Fruit fly (Drosophila melanogaster) whole organism, embryonic: ENCODE data around the gene CG2772.
A peak's percentile ranks its signal among the peaks of the same experiment; 100 is the strongest.

Experiments
- Ada2b ChIP-seq: fragments of 200-800 bp; sonication (Bioruptor generic); IDR thresholded peaks from 2 replicates; pipeline ENCODE4 v1.3.6; 2022; ENCODE audit warnings: missing biosample characterization, missing genetic modification characterization
- Adf1 ChIP-seq: fragments of 200-800 bp; sonication (Bioruptor generic); IDR thresholded peaks from 2 replicates; pipeline ENCODE4 v1.3.6; 2022; ENCODE audit warnings: missing biosample characterization, missing genetic modification characterization
- BtbVII ChIP-seq: fragments of 200-800 bp; sonication (Bioruptor generic); optimal IDR thresholded peaks from 3 replicates; lab custom pipeline; 2017; ENCODE audit warnings: missing biosample characterization, mild to moderate bottlenecking, missing genetic modification characterization
- CG10267 ChIP-seq: fragments of 200-800 bp; sonication (Bioruptor generic); optimal IDR thresholded peaks from 2 replicates; lab custom pipeline; 2018; ENCODE audit warnings: missing biosample characterization, mild to moderate bottlenecking, missing genetic modification characterization, moderate library complexity
- CG10959 ChIP-seq: fragments of 200-800 bp; sonication (Bioruptor generic); IDR thresholded peaks from 2 replicates; pipeline ENCODE4 v1.3.6; 2022; ENCODE audit warnings: missing biosample characterization, missing genetic modification characterization
- CG12219 ChIP-seq: fragments of 200-800 bp; sonication (Bioruptor generic); optimal IDR thresholded peaks from 3 replicates; lab custom pipeline; 2018; ENCODE audit warnings: missing biosample characterization, mild to moderate bottlenecking, missing genetic modification characterization
- CG1233 ChIP-seq: fragments of 200-800 bp; sonication (Bioruptor generic); optimal IDR thresholded peaks from 4 replicates; lab custom pipeline; 2018; ENCODE audit warnings: missing biosample characterization, mild to moderate bottlenecking, missing genetic modification characterization
- CG15696 ChIP-seq: fragments of 200-800 bp; sonication (Bioruptor generic); optimal IDR thresholded peaks from 2 replicates; lab custom pipeline; 2019; ENCODE audit warnings: missing biosample characterization, mild to moderate bottlenecking, missing genetic modification characterization, moderate library complexity
- CG1647 ChIP-seq: fragments of 200-800 bp; sonication (Bioruptor generic); optimal IDR thresholded peaks from 3 replicates; lab custom pipeline; 2016; ENCODE audit warnings: missing biosample characterization, missing genetic modification characterization
- CG16779 ChIP-seq: fragments of 200-800 bp; sonication (Bioruptor generic); IDR thresholded peaks from 2 replicates; pipeline ENCODE4 v1.3.6; 2022; ENCODE audit warnings: missing biosample characterization, missing genetic modification characterization
- CG1792 ChIP-seq: fragments of 200-800 bp; sonication (Bioruptor generic); optimal IDR thresholded peaks from 2 replicates; lab custom pipeline; 2016; ENCODE audit warnings: missing biosample characterization, missing genetic modification characterization
- CG18599 ChIP-seq: fragments of 200-800 bp; sonication (Bioruptor generic); optimal IDR thresholded peaks from 3 replicates; lab custom pipeline; 2017; ENCODE audit warnings: missing biosample characterization, missing genetic modification characterization, mild to moderate bottlenecking, moderate library complexity, missing genetic modification reagents
- CG18764 ChIP-seq: fragments of 200-800 bp; sonication (Bioruptor generic); optimal IDR thresholded peaks from 3 replicates; lab custom pipeline; 2016; ENCODE audit warnings: missing biosample characterization, missing genetic modification characterization
- CG2889 ChIP-seq: fragments of 200-800 bp; sonication (Bioruptor generic); IDR thresholded peaks from 3 replicates; pipeline ENCODE4 v1.3.6; 2022; ENCODE audit warnings: missing biosample characterization, missing genetic modification characterization
- CG30403 ChIP-seq: fragments of 200-800 bp; sonication (Bioruptor generic); optimal IDR thresholded peaks from 3 replicates; lab custom pipeline; 2016; ENCODE audit warnings: missing biosample characterization, missing genetic modification characterization
- CG3065 ChIP-seq: fragments of 200-800 bp; sonication (Bioruptor generic); optimal IDR thresholded peaks from 2 replicates; lab custom pipeline; 2016; ENCODE audit warnings: missing biosample characterization, missing genetic modification characterization
- CG33213 ChIP-seq: fragments of 200-800 bp; sonication (Bioruptor generic); optimal IDR thresholded peaks from 3 replicates; lab custom pipeline; 2016; ENCODE audit warnings: missing biosample characterization, missing genetic modification characterization
- CG3726 ChIP-seq: fragments of 200-800 bp; sonication (Bioruptor generic); IDR thresholded peaks from 3 replicates; pipeline ENCODE4, ENCODE4 v1.3.6; 2022; ENCODE audit warnings: missing biosample characterization, missing genetic modification characterization
- CG4404 ChIP-seq: fragments of 200-800 bp; sonication (Bioruptor generic); IDR thresholded peaks from 2 replicates; pipeline ENCODE4 v1.3.6; 2022; ENCODE audit warnings: missing biosample characterization, missing genetic modification characterization
- CG4707 ChIP-seq: fragments of 200-800 bp; sonication (Bioruptor generic); optimal IDR thresholded peaks from 2 replicates; lab custom pipeline; 2018; ENCODE audit warnings: missing biosample characterization, mild to moderate bottlenecking, missing genetic modification characterization, moderate library complexity
- CG6765 ChIP-seq: fragments of 200-800 bp; sonication (Bioruptor generic); optimal IDR thresholded peaks from 3 replicates; lab custom pipeline; 2017; ENCODE audit warnings: missing biosample characterization, mild to moderate bottlenecking, missing genetic modification characterization
- CG6813 ChIP-seq: fragments of 200-800 bp; sonication (Bioruptor generic); optimal IDR thresholded peaks from 2 replicates; lab custom pipeline; 2017; ENCODE audit warnings: missing biosample characterization, missing genetic modification characterization, mild to moderate bottlenecking, moderate library complexity, missing genetic modification reagents
- CG7786 ChIP-seq: fragments of 200-800 bp; sonication (Bioruptor generic); optimal IDR thresholded peaks from 2 replicates; lab custom pipeline; 2016; ENCODE audit warnings: missing biosample characterization, missing genetic modification characterization
- CG9609 ChIP-seq: fragments of 200-800 bp; sonication (Bioruptor generic); optimal IDR thresholded peaks from 3 replicates; lab custom pipeline; 2016; ENCODE audit warnings: missing biosample characterization, missing genetic modification characterization
- E2f1 ChIP-seq: fragments of 200-800 bp; sonication (Bioruptor generic); IDR thresholded peaks from 2 replicates; pipeline ENCODE4 v1.3.6; 2022; ENCODE audit warnings: missing biosample characterization, missing genetic modification characterization
- HmgD ChIP-seq: fragments of 200-800 bp; sonication (Bioruptor generic); optimal IDR thresholded peaks from 3 replicates; lab custom pipeline; 2016; ENCODE audit warnings: missing biosample characterization, missing genetic modification characterization
- Hmx ChIP-seq: fragments of 200-800 bp; sonication (Bioruptor generic); optimal IDR thresholded peaks from 2 replicates; lab custom pipeline; 2016; ENCODE audit warnings: missing biosample characterization, missing genetic modification characterization
- Med ChIP-seq: fragments of 200-800 bp; sonication (Bioruptor generic); peaks from one replicate; lab custom pipeline; 2016; ENCODE audit warnings: missing biosample characterization, missing genetic modification characterization, mild to moderate bottlenecking, inconsistent platforms, moderate library complexity
- Sry-β ChIP-seq: fragments of 200-800 bp; sonication (Bioruptor generic); optimal IDR thresholded peaks from 2 replicates; lab custom pipeline; 2018; ENCODE audit warnings: missing biosample characterization, mild to moderate bottlenecking, missing genetic modification characterization, moderate library complexity
- Tbp ChIP-seq: fragments of >200 bp; optimal IDR thresholded peaks from 2 replicates; lab custom pipeline; 2018; ENCODE audit warnings: missing biosample characterization, missing genetic modification characterization
- ara ChIP-seq: fragments of 200-800 bp; sonication (Bioruptor generic); IDR thresholded peaks from 2 replicates; pipeline ENCODE4 v1.3.6; 2022; ENCODE audit warnings: missing biosample characterization, missing genetic modification characterization
- bsh ChIP-seq, 2 experiments: fragments of 200-800 bp; sonication (Bioruptor generic); optimal IDR thresholded peaks; 2 replicates each; lab custom pipeline; 2017 to 2018; ENCODE audit warnings: mild to moderate bottlenecking in 2 of 2, missing biosample characterization in 2 of 2, missing genetic modification characterization in 2 of 2, moderate library complexity in 1 of 2
- croc ChIP-seq: fragments of 200-800 bp; sonication (Bioruptor generic); conservative IDR thresholded peaks from 3 replicates; pipeline ENCODE4 v1.3.6; 2022; ENCODE audit warnings: missing biosample characterization, missing genetic modification characterization
- dan ChIP-seq: fragments of 200-800 bp; sonication (Bioruptor generic); IDR thresholded peaks from 2 replicates; pipeline ENCODE4 v1.3.6; 2022; ENCODE audit warnings: missing biosample characterization, missing genetic modification characterization
- dmrt11E ChIP-seq: fragments of 200-800 bp; sonication (Bioruptor generic); optimal IDR thresholded peaks from 3 replicates; lab custom pipeline; 2018; ENCODE audit warnings: missing biosample characterization, mild to moderate bottlenecking, missing genetic modification characterization, moderate library complexity
- dpn ChIP-seq, 2 experiments: fragments of 200-800 bp; sonication (Bioruptor generic); optimal IDR thresholded peaks; 3 replicates each; lab custom pipeline; 2016; ENCODE audit warnings: missing biosample characterization in 2 of 2, missing genetic modification characterization in 2 of 2
- dysf ChIP-seq: fragments of 200-800 bp; sonication (Bioruptor generic); IDR thresholded peaks from 3 replicates; pipeline ENCODE4 v1.3.6; 2022; ENCODE audit warnings: missing biosample characterization, missing genetic modification characterization
- exex ChIP-seq: fragments of 200-800 bp; sonication (Bioruptor generic); optimal IDR thresholded peaks from 4 replicates; lab custom pipeline; 2018; ENCODE audit warnings: missing biosample characterization, mild to moderate bottlenecking, missing genetic modification characterization, moderate library complexity
- fru ChIP-seq: fragments of >200 bp; optimal IDR thresholded peaks from 2 replicates; lab custom pipeline; 2017
- ftz-f1 ChIP-seq: fragments of 200-800 bp; sonication (Bioruptor generic); optimal IDR thresholded peaks from 2 replicates; lab custom pipeline; 2016; ENCODE audit warnings: missing biosample characterization, missing genetic modification characterization
- gt ChIP-seq: fragments of 200-800 bp; sonication (Bioruptor generic); IDR thresholded peaks from 2 replicates; pipeline ENCODE4 v1.3.6; 2022; ENCODE audit warnings: missing biosample characterization, missing genetic modification characterization
- her ChIP-seq: fragments of 200-800 bp; sonication (Bioruptor generic); optimal IDR thresholded peaks from 2 replicates; lab custom pipeline; 2016; ENCODE audit warnings: missing biosample characterization, missing genetic modification characterization
- insv ChIP-seq, 2 experiments: fragments of 200-800 bp; sonication (Bioruptor generic); optimal IDR thresholded peaks; 3 replicates each; lab custom pipeline; 2016 to 2018; ENCODE audit warnings: missing biosample characterization in 2 of 2, missing genetic modification characterization in 2 of 2
- nerfin-2 ChIP-seq: fragments of 200-800 bp; sonication (Bioruptor generic); IDR thresholded peaks from 2 replicates; pipeline ENCODE4 v1.3.6; 2022; ENCODE audit warnings: missing biosample characterization, missing genetic modification characterization; ENCODE audit not compliant: partially characterized antibody
- nom ChIP-seq: fragments of 200-800 bp; sonication (Bioruptor generic); optimal IDR thresholded peaks from 2 replicates; lab custom pipeline; 2017; ENCODE audit warnings: missing biosample characterization, missing genetic modification characterization, mild to moderate bottlenecking, moderate library complexity, missing genetic modification reagents
- oc ChIP-seq: fragments of 200-800 bp; sonication (Bioruptor generic); optimal IDR thresholded peaks from 2 replicates; lab custom pipeline; 2018; ENCODE audit warnings: missing biosample characterization, mild to moderate bottlenecking, missing genetic modification characterization, moderate library complexity
- pan ChIP-seq, 4 experiments: fragments of >200 bp in 3 of 4; fragments of 200-800 bp in 1 of 4; sonication (Bioruptor generic) in 1 of 4; optimal IDR thresholded peaks in 3 of 4; IDR thresholded peaks in 1 of 4; 2 replicates each; pipeline versions ENCODE4 v1.3.6 to Lab custom; 2017 to 2022; ENCODE audit warnings: missing biosample characterization in 2 of 4, missing genetic modification characterization in 2 of 4, mixed read lengths in 1 of 4
- pum ChIP-seq: fragments of 200-800 bp; sonication (Bioruptor generic); optimal IDR thresholded peaks from 2 replicates; lab custom pipeline; 2016; ENCODE audit warnings: missing biosample characterization, missing genetic modification characterization
- scrt ChIP-seq: fragments of 200-800 bp; sonication (Bioruptor generic); optimal IDR thresholded peaks from 2 replicates; lab custom pipeline; 2018; ENCODE audit warnings: missing biosample characterization, mild to moderate bottlenecking, missing genetic modification characterization, moderate library complexity
- slbo ChIP-seq: fragments of 200-800 bp; sonication (Bioruptor generic); IDR thresholded peaks from 2 replicates; pipeline ENCODE4 v1.3.6; 2022; ENCODE audit warnings: missing biosample characterization, missing genetic modification characterization
- sna ChIP-seq: fragments of 200-800 bp; sonication (Bioruptor generic); IDR thresholded peaks from 2 replicates; pipeline ENCODE4 v1.3.6; 2022; ENCODE audit warnings: missing biosample characterization, missing genetic modification characterization; ENCODE audit not compliant: partially characterized antibody

The CG2772 gene

DNA sequence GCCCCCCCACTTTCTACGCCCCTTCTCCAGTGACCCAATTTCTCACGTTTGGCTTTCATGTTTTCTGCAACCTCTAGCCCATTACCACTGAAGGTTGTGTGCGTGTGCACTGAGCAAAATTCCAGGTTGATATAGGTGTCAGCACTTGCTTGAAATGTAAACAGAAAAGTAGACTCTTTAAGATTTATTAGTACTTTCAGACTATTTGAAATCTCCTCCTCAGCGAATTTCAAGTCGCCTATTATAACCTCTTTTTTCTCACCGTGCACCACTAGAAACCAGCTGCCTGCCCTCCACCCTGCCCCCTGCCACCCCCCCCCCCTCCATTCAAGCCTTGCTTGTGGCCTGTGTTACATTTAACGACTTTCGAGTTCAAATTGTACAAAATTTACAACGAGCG lies 10.7 kb upstream of the CG2772 start (continued):
- peak; percentile 64 for TF ChIP-seq CG10959 (GFP tag; lab: Robert Waterston, UW)
- peak; percentile 37 for TF ChIP-seq CG30403
- TF ChIP-seq nom (GFP tag; lab: Kevin White, UChicago): no peak
- no peak for TF ChIP-seq BtbVII (GFP tag; lab: Kevin White, UChicago)
- TF ChIP-seq nerfin-2 (GFP tag; lab: Robert Waterston, UW): no peak
- TF ChIP-seq CG16779 (GFP tag; lab: Robert Waterston, UW): no peak
- TF ChIP-seq ara (GFP tag; lab: Robert Waterston, UW): peak; percentile 58; the same call in 1 of the 2 replicates
- peak; percentile 13 for TF ChIP-seq pum (GFP tag; lab: Kevin White, UChicago)
- TF ChIP-seq E2f1 (GFP tag; lab: Robert Waterston, UW): peak; percentile 39; the same call in 1 of the 2 replicates
- TF ChIP-seq croc (GFP tag; lab: Robert Waterston, UW): peak; percentile 57
- no peak for TF ChIP-seq Tbp
- peak; percentile 6 to 18 for TF ChIP-seq dpn (GFP tag; optimal IDR thresholded peaks at IDR 0.05; lab: Kevin White, UChicago)
- TF ChIP-seq CG6765 (GFP tag; lab: Kevin White, UChicago): no peak
- peak; percentile 19 for TF ChIP-seq CG10267 (tag; lab: Kevin White, UChicago)
- TF ChIP-seq CG3726 (GFP tag; lab: Robert Waterston, UW): peak; percentile 43; the same call in 1 of the 3 replicates
- TF ChIP-seq Med (GFP tag; lab: Kevin White, UChicago): peak; percentile 82
- TF ChIP-seq HmgD: no peak
- TF ChIP-seq CG18764 (GFP tag; lab: Kevin White, UChicago): peak; percentile 5
- TF ChIP-seq Sry-β: no peak
- TF ChIP-seq Adf1 (GFP tag; lab: Robert Waterston, UW): no peak
- TF ChIP-seq ftz-f1 (GFP tag; lab: Kevin White, UChicago): no peak
- TF ChIP-seq slbo (GFP tag; lab: Robert Waterston, UW): peak; percentile 52
- TF ChIP-seq scrt: no peak
- TF ChIP-seq CG1647: no peak
- TF ChIP-seq CG33213 (GFP tag; lab: Kevin White, UChicago): no peak
- no peak for TF ChIP-seq insv (GFP tag; optimal IDR thresholded peaks at IDR 0.05; lab: Kevin White, UChicago)
- no peak for TF ChIP-seq CG12219
- TF ChIP-seq Ada2b (GFP tag; lab: Robert Waterston, UW): peak; percentile 52; the same call in 1 of the 2 replicates
- peak; percentile 2 for TF ChIP-seq CG9609 (GFP tag; lab: Kevin White, UChicago)
- peak; percentile 60 for TF ChIP-seq dmrt11E (tag; lab: Kevin White, UChicago)
- no peak for TF ChIP-seq Hmx (GFP tag; lab: Kevin White, UChicago)
- no peak for TF ChIP-seq CG2889 (GFP tag; lab: Robert Waterston, UW)
- peak; percentile 9; the same call in 1 of the 2 replicates for TF ChIP-seq dan
- no peak for TF ChIP-seq exex (tag; lab: Kevin White, UChicago)
- TF ChIP-seq CG4404: peak; percentile 32
- peak; percentile 28 for TF ChIP-seq CG6813 (GFP tag; lab: Kevin White, UChicago)
- TF ChIP-seq CG3065 (GFP tag; lab: Kevin White, UChicago): no peak
- no peak for TF ChIP-seq gt (GFP tag; lab: Robert Waterston, UW)
- TF ChIP-seq CG1233 (GFP tag; lab: Kevin White, UChicago): peak; percentile 4
- TF ChIP-seq her (GFP tag; lab: Kevin White, UChicago): no peak
- peak; percentile 4 for TF ChIP-seq oc
- no peak for TF ChIP-seq CG1792 (GFP tag; lab: Kevin White, UChicago)
- TF ChIP-seq pan (optimal IDR thresholded peaks at IDR 0.05; lab: Kevin White, UChicago): no peak
- peak in 1 of 2 experiments; percentile 45 for TF ChIP-seq pan (GFP tag; optimal IDR thresholded peaks at IDR 0.05 in 1 of 2, IDR thresholded peaks at IDR 0.05 in 1 of 2)
- TF ChIP-seq CG7786: no peak
- peak in 1 of 2 experiments; percentile 65 for TF ChIP-seq bsh (GFP tag; optimal IDR thresholded peaks at IDR 0.05; lab: Kevin White, UChicago)
- TF ChIP-seq sna (GFP tag; lab: Robert Waterston, UW): no peak
- TF ChIP-seq CG4707 (GFP tag; lab: Kevin White, UChicago): no peak
- no peak for TF ChIP-seq fru (lab: Kevin White, UChicago)
- TF ChIP-seq dysf (GFP tag; lab: Robert Waterston, UW): peak; percentile 59; the same call in 2 of the 3 replicates
- no peak for TF ChIP-seq CG15696 (tag; lab: Kevin White, UChicago)
- peak; percentile 48 for TF ChIP-seq CG18599 (GFP tag; lab: Kevin White, UChicago)
